Worm (Caenorhabditis elegans) whole organism, L4 larva: ENCODE data around the gene F52H3.11.

Experiments
- F49E8.2 ChIP-seq: sonication (generic microtip); optimal IDR thresholded peaks from 2 replicates; lab custom pipeline; 2016; ENCODE audit warnings: missing compliant biosample characterization, mild to moderate bottlenecking, missing genetic modification characterization, borderline replicate concordance
- R02D3.7 ChIP-seq: fragments of 150-350 bp; sonication (generic microtip); optimal IDR thresholded peaks from 3 replicates; lab custom pipeline; 2014; ENCODE audit warnings: missing biosample characterization, missing genetic modification characterization
- T20F7.1 ChIP-seq: fragments of 200-800 bp; sonication (Bioruptor generic); optimal IDR thresholded peaks from 2 replicates; lab custom pipeline; 2018; ENCODE audit warnings: mild to moderate bottlenecking, missing genetic modification characterization, missing compliant biosample characterization
- Y105C5A.15 ChIP-seq: fragments of 200-800 bp; sonication (Bioruptor generic); IDR thresholded peaks from 2 replicates; pipeline ENCODE4 v1.3.6; 2022; ENCODE audit warnings: missing genetic modification characterization, missing compliant biosample characterization
- Y48G9A.11 ChIP-seq: fragments of 200-800 bp; sonication (Bioruptor generic); IDR thresholded peaks from 2 replicates; pipeline ENCODE4 v1.3.6; 2022; ENCODE audit warnings: missing genetic modification reagents, missing genetic modification characterization, missing compliant biosample characterization
- Y75B8A.6 ChIP-seq: fragments of 200-800 bp; sonication (Bioruptor generic); IDR thresholded peaks from 2 replicates; pipeline ENCODE4 v1.3.6; 2022; ENCODE audit warnings: missing genetic modification reagents, missing genetic modification characterization, missing compliant biosample characterization
- aha-1 ChIP-seq: fragments of 150-350 bp; peaks from one replicate; lab custom pipeline; 2014; ENCODE audit warnings: missing biosample characterization, missing genetic modification characterization
- ama-1 ChIP-seq: fragments of 150-350 bp; optimal IDR thresholded peaks from 2 replicates; lab custom pipeline; 2014; ENCODE audit warnings: inconsistent platforms, mixed read lengths
- ceh-20 ChIP-seq: fragments of 200-800 bp; sonication (Bioruptor generic); IDR thresholded peaks from 2 replicates; pipeline ENCODE4 v1.3.6; 2022; ENCODE audit warnings: missing genetic modification reagents, missing genetic modification characterization, missing compliant biosample characterization
- ceh-28 ChIP-seq: fragments of 150-350 bp; optimal IDR thresholded peaks from 2 replicates; lab custom pipeline; 2014; ENCODE audit warnings: missing biosample characterization, missing genetic modification reagents, missing genetic modification characterization
- ces-1 ChIP-seq: fragments of 150-350 bp; sonication (generic microtip); optimal IDR thresholded peaks from 4 replicates; lab custom pipeline; 2014; ENCODE audit warnings: missing biosample characterization, missing genetic modification reagents, missing genetic modification characterization
- daf-19 ChIP-seq: fragments of 200-800 bp; sonication (Bioruptor generic); conservative IDR thresholded peaks from 2 replicates; pipeline ENCODE4 v1.3.6; 2022; ENCODE audit warnings: missing genetic modification characterization, missing compliant biosample characterization
- dmd-9 ChIP-seq: fragments of 200-800 bp; sonication (Bioruptor generic); IDR thresholded peaks from 2 replicates; pipeline ENCODE4 v1.3.6; 2022; ENCODE audit warnings: missing genetic modification reagents, missing genetic modification characterization, missing compliant biosample characterization
- dve-1 ChIP-seq: sonication (generic microtip); optimal IDR thresholded peaks from 2 replicates; lab custom pipeline; 2017; ENCODE audit warnings: antibody characterized with exemption, mild to moderate bottlenecking, missing genetic modification characterization, missing compliant biosample characterization; ENCODE audit not compliant: insufficient read depth
- egl-27 ChIP-seq: sonication (generic microtip); optimal IDR thresholded peaks from 3 replicates; lab custom pipeline; 2017; ENCODE audit warnings: missing biosample characterization, missing genetic modification reagents, missing genetic modification characterization
- gei-8 ChIP-seq: fragments of 200-800 bp; sonication (Bioruptor generic); optimal IDR thresholded peaks from 2 replicates; lab custom pipeline; 2018; ENCODE audit warnings: mild to moderate bottlenecking, missing genetic modification characterization, missing compliant biosample characterization
- hlh-30 ChIP-seq: sonication (generic microtip); optimal IDR thresholded peaks from 2 replicates; lab custom pipeline; 2017; ENCODE audit warnings: antibody characterized with exemption, mild to moderate bottlenecking, missing genetic modification characterization, missing compliant biosample characterization; ENCODE audit not compliant: insufficient read depth
- jun-1 ChIP-seq: fragments of 150-350 bp; optimal IDR thresholded peaks from 2 replicates; lab custom pipeline; 2014; ENCODE audit warnings: missing biosample characterization, missing genetic modification reagents, missing genetic modification characterization
- lim-7 ChIP-seq: fragments of 200-800 bp; sonication (Bioruptor generic); IDR thresholded peaks from 2 replicates; pipeline ENCODE4 v1.3.6; 2022; ENCODE audit warnings: missing genetic modification characterization, missing compliant biosample characterization
- lin-15B ChIP-seq: fragments of 150-350 bp; sonication (generic microtip); optimal IDR thresholded peaks from 3 replicates; lab custom pipeline; 2014; ENCODE audit warnings: missing biosample characterization, missing genetic modification characterization
- lin-29 ChIP-seq: fragments of 200-800 bp; sonication (Bioruptor generic); IDR thresholded peaks from 2 replicates; pipeline ENCODE4 v1.3.6; 2022; ENCODE audit warnings: missing genetic modification reagents, missing genetic modification characterization, missing compliant biosample characterization
- mxl-2 ChIP-seq: fragments of 200-800 bp; sonication (Bioruptor generic); conservative IDR thresholded peaks from 2 replicates; pipeline ENCODE4 v1.3.6; 2022; ENCODE audit warnings: missing genetic modification reagents, missing genetic modification characterization, missing compliant biosample characterization
- nhr-111 ChIP-seq: fragments of 200-800 bp; sonication (Bioruptor generic); optimal IDR thresholded peaks from 2 replicates; lab custom pipeline; 2018; ENCODE audit warnings: mild to moderate bottlenecking, missing genetic modification characterization, missing compliant biosample characterization
- nhr-237 ChIP-seq: sonication (generic microtip); optimal IDR thresholded peaks from 2 replicates; lab custom pipeline; 2017; ENCODE audit warnings: missing biosample characterization, missing genetic modification characterization
- nhr-25 ChIP-seq: sonication (generic microtip); optimal IDR thresholded peaks from 2 replicates; lab custom pipeline; 2017; ENCODE audit warnings: missing genetic modification characterization, mild to moderate bottlenecking, missing compliant biosample characterization, antibody characterized with exemption, moderate library complexity, borderline replicate concordance; ENCODE audit not compliant: insufficient read depth
- nhr-41 ChIP-seq: fragments of 200-800 bp; sonication (Bioruptor generic); IDR thresholded peaks from 2 replicates; pipeline ENCODE4 v1.3.6; 2022; ENCODE audit warnings: missing genetic modification reagents, missing genetic modification characterization, missing compliant biosample characterization
- nhr-42 ChIP-seq: fragments of 200-800 bp; sonication (Bioruptor generic); IDR thresholded peaks from 2 replicates; pipeline ENCODE4 v1.3.6; 2022; ENCODE audit warnings: missing genetic modification characterization, missing compliant biosample characterization
- nhr-48 ChIP-seq: sonication (generic microtip); optimal IDR thresholded peaks from 2 replicates; lab custom pipeline; 2016; ENCODE audit warnings: mild to moderate bottlenecking, missing genetic modification characterization, missing compliant biosample characterization
- nhr-76 ChIP-seq: fragments of 150-350 bp; optimal IDR thresholded peaks from 2 replicates; lab custom pipeline; 2014; ENCODE audit warnings: missing biosample characterization, missing genetic modification characterization
- nhr-77 ChIP-seq: fragments of 150-350 bp; optimal IDR thresholded peaks from 2 replicates; lab custom pipeline; 2014; ENCODE audit warnings: missing biosample characterization, missing genetic modification characterization
- pha-4 ChIP-seq, 2 experiments: fragments of 150-350 bp in 1 of 2; fragments of 200-800 bp in 1 of 2; sonication (Bioruptor generic) in 1 of 2; IDR thresholded peaks in 1 of 2; optimal IDR thresholded peaks in 1 of 2; 2 replicates each; pipeline versions ENCODE4 v1.3.6 to Lab custom; 2014 to 2022; ENCODE audit warnings: missing genetic modification characterization in 2 of 2, missing genetic modification reagents in 2 of 2, missing biosample characterization in 1 of 2, missing compliant biosample characterization in 1 of 2
- php-3 ChIP-seq: fragments of 200-800 bp; sonication (Bioruptor generic); IDR thresholded peaks from 2 replicates; pipeline ENCODE4 v1.3.6; 2022; ENCODE audit warnings: missing genetic modification reagents, missing genetic modification characterization, missing compliant biosample characterization
- pqm-1 ChIP-seq: sonication (generic microtip); optimal IDR thresholded peaks from 2 replicates; lab custom pipeline; 2017; ENCODE audit warnings: missing biosample characterization, missing genetic modification characterization
- rbr-2 ChIP-seq: sonication (generic microtip); optimal IDR thresholded peaks from 2 replicates; lab custom pipeline; 2016; ENCODE audit warnings: missing genotype, missing genetic modification characterization, missing compliant biosample characterization
- set-16 ChIP-seq: fragments of 200-800 bp; sonication (Bioruptor generic); IDR thresholded peaks from 2 replicates; pipeline ENCODE4 v1.3.6; 2022; ENCODE audit warnings: missing genetic modification reagents, missing genetic modification characterization, missing compliant biosample characterization
- spr-3 ChIP-seq: fragments of 200-800 bp; sonication (Bioruptor generic); optimal IDR thresholded peaks from 2 replicates; lab custom pipeline; 2018; ENCODE audit warnings: mild to moderate bottlenecking, missing genetic modification characterization, missing compliant biosample characterization
- tag-97 ChIP-seq: fragments of 200-800 bp; sonication (Bioruptor generic); IDR thresholded peaks from 2 replicates; pipeline ENCODE4 v1.3.6; 2022; ENCODE audit warnings: missing genetic modification characterization, missing compliant biosample characterization
- tra-1 ChIP-seq: fragments of 200-800 bp; sonication (Bioruptor generic); IDR thresholded peaks from 2 replicates; pipeline ENCODE4 v1.3.6; 2022; ENCODE audit warnings: missing genetic modification reagents, missing genetic modification characterization, missing compliant biosample characterization
- unc-130 ChIP-seq: sonication (generic microtip); optimal IDR thresholded peaks from 2 replicates; lab custom pipeline; 2016; ENCODE audit warnings: missing genetic modification reagents, missing genetic modification characterization, missing compliant biosample characterization
- unc-62 ChIP-seq, 3 experiments: fragments of 150-350 bp in 1 of 3; sonication (generic microtip); optimal IDR thresholded peaks in 2 of 3; peaks in 1 of 3; 1 replicate in 1 of 3; 2 replicates in 2 of 3; lab custom pipeline; 2014 to 2017; ENCODE audit warnings: missing biosample characterization in 3 of 3, missing genetic modification characterization in 3 of 3, missing genetic modification reagents in 3 of 3, missing genotype in 1 of 3
- vab-7 ChIP-seq: fragments of 200-800 bp; sonication (Bioruptor generic); IDR thresholded peaks from 2 replicates; pipeline ENCODE4 v1.3.6; 2022; ENCODE audit warnings: missing genetic modification reagents, missing genetic modification characterization, missing compliant biosample characterization
- zip-2 ChIP-seq: fragments of 150-350 bp; optimal IDR thresholded peaks from 2 replicates; lab custom pipeline; 2014; ENCODE audit warnings: missing biosample characterization, missing genetic modification characterization
- ztf-11 ChIP-seq: fragments of 150-350 bp; optimal IDR thresholded peaks from 2 replicates; lab custom pipeline; 2014; ENCODE audit warnings: missing biosample characterization, missing genetic modification characterization

Gene F52H3.11

DNA sequence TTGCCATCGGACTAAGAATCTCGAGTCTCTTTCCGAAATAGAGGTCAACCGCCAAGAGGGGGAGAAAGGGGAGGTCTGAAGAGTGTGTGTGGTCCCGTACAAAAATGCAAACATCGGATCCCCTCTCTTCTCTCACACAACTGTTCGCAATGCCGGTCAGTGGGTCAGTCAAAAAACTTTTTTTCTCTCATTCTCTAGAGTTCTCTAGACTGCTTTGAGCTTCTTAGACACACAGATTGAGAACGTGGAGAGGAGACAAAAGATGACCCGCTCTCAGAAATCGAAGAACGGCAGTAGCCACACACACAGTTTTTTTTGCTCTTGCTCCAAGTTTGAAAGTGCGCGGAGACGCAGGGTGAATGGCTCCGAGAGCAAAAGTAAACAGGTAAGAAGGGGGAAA lies 30.8 kb upstream of the F52H3.11 start:
- TF ChIP-seq ces-1 (GFP tag; lab: Kevin White, UChicago), result no peak
- TF ChIP-seq nhr-42, result no peak
- no peak for TF ChIP-seq lin-29 (GFP tag; lab: Robert Waterston, UW)
- TF ChIP-seq ama-1 (lab: Kevin White, UChicago), result no peak
- TF ChIP-seq vab-7 (GFP tag; lab: Robert Waterston, UW), result no peak
- TF ChIP-seq gei-8 (GFP tag; lab: Kevin White, UChicago), result no peak
- no peak for TF ChIP-seq lin-15B (tag; lab: Kevin White, UChicago)
- no peak for TF ChIP-seq ceh-28 (tag; lab: Kevin White, UChicago)
- TF ChIP-seq unc-62 (GFP tag; optimal IDR thresholded peaks at IDR 0.05 in 1 of 2; lab: Kevin White, UChicago), result peak in 1 of 2 experiments; percentile 87
- TF ChIP-seq unc-62 (tag; optimal IDR thresholded peaks at IDR 0.05; lab: Kevin White, UChicago), result no peak
- no peak for TF ChIP-seq nhr-237 (tag; lab: Kevin White, UChicago)
- no peak for TF ChIP-seq jun-1 (tag; lab: Kevin White, UChicago)
- no peak for TF ChIP-seq tra-1
- TF ChIP-seq Y75B8A.6 (GFP tag; lab: Robert Waterston, UW), result no peak
- TF ChIP-seq nhr-111 (GFP tag; lab: Kevin White, UChicago), result no peak
- TF ChIP-seq F49E8.2 (tag; lab: Kevin White, UChicago), result no peak
- TF ChIP-seq T20F7.1 (GFP tag; lab: Kevin White, UChicago), result no peak
- TF ChIP-seq dve-1, result no peak
- TF ChIP-seq Y105C5A.15, result no peak
- no peak for TF ChIP-seq zip-2 (tag; lab: Kevin White, UChicago)
- no peak for TF ChIP-seq Y48G9A.11 (GFP tag; lab: Robert Waterston, UW)
- TF ChIP-seq ceh-20 (GFP tag; lab: Robert Waterston, UW), result no peak
- TF ChIP-seq rbr-2 (tag; lab: Kevin White, UChicago), result peak; percentile 2
- no peak for TF ChIP-seq spr-3 (GFP tag; lab: Kevin White, UChicago)
- TF ChIP-seq dmd-9 (GFP tag; lab: Robert Waterston, UW), result no peak
- no peak for TF ChIP-seq ztf-11 (tag; lab: Kevin White, UChicago)
- no peak for TF ChIP-seq daf-19 (GFP tag; lab: Robert Waterston, UW)
- no peak for TF ChIP-seq hlh-30
- TF ChIP-seq unc-130, result no peak
- no peak for TF ChIP-seq php-3
- TF ChIP-seq pqm-1, result no peak
- TF ChIP-seq nhr-48 (tag; lab: Kevin White, UChicago), result no peak
- no peak for TF ChIP-seq nhr-25 (tag; lab: Kevin White, UChicago)
- peak; percentile 24 for TF ChIP-seq aha-1
- TF ChIP-seq R02D3.7 (tag; lab: Kevin White, UChicago), result no peak
- no peak for TF ChIP-seq tag-97 (GFP tag; lab: Robert Waterston, UW)
- no peak for TF ChIP-seq egl-27 (tag; lab: Kevin White, UChicago)
- no peak for TF ChIP-seq mxl-2 (GFP tag; lab: Robert Waterston, UW)
- no peak for TF ChIP-seq nhr-77 (tag; lab: Kevin White, UChicago)
- no peak for TF ChIP-seq lim-7 (GFP tag; lab: Robert Waterston, UW)
- TF ChIP-seq set-16, result peak; percentile 12; the same call in 1 of the 2 replicates
- TF ChIP-seq pha-4 (GFP tag; IDR thresholded peaks at IDR 0.05; lab: Robert Waterston, UW), result no peak
- TF ChIP-seq pha-4 (tag; optimal IDR thresholded peaks at IDR 0.05; lab: Kevin White, UChicago), result peak; percentile 10
- TF ChIP-seq nhr-41 (GFP tag; lab: Robert Waterston, UW), result no peak
- TF ChIP-seq nhr-76, result no peak
- TF ChIP-seq, all 104 proteins: peak for 5
